Fruit fly (Drosophila melanogaster) whole organism, embryonic: ENCODE measurements around the gene Ctl1.

Experiments
- Bdp1 ChIP-seq: fragments of 200-800 bp; sonication (Bioruptor generic); optimal IDR thresholded peaks from 3 replicates; lab custom pipeline; 2016; ENCODE audit warnings: missing biosample characterization, missing genetic modification characterization
- CG10209 ChIP-seq: fragments of 200-800 bp; sonication (Bioruptor generic); optimal IDR thresholded peaks from 3 replicates; lab custom pipeline; 2017; ENCODE audit warnings: missing biosample characterization, mild to moderate bottlenecking, missing genetic modification characterization, missing genetic modification reagents
- CG10543 ChIP-seq: fragments of 200-800 bp; sonication (Bioruptor generic); optimal IDR thresholded peaks from 3 replicates; lab custom pipeline; 2017; ENCODE audit warnings: missing biosample characterization, mild to moderate bottlenecking, missing genetic modification characterization, moderate library complexity
- CG11247 ChIP-seq: fragments of 200-800 bp; sonication (Bioruptor generic); IDR thresholded peaks from 2 replicates; pipeline ENCODE4 v1.3.6; 2022; ENCODE audit warnings: missing biosample characterization, missing genetic modification characterization
- CG12104 ChIP-seq: fragments of 200-800 bp; sonication (Bioruptor generic); optimal IDR thresholded peaks from 3 replicates; lab custom pipeline; 2016; ENCODE audit warnings: missing biosample characterization, missing genetic modification characterization
- CG12391 ChIP-seq: fragments of 200-800 bp; sonication (Bioruptor generic); optimal IDR thresholded peaks from 3 replicates; lab custom pipeline; 2018; ENCODE audit warnings: missing biosample characterization, mild to moderate bottlenecking, missing genetic modification characterization, moderate library complexity
- CG12659 ChIP-seq: fragments of 200-800 bp; sonication (Bioruptor generic); optimal IDR thresholded peaks from 3 replicates; lab custom pipeline; 2017; ENCODE audit warnings: mild to moderate bottlenecking, missing biosample characterization, missing genetic modification reagents, missing genetic modification characterization
- CG12769 ChIP-seq: fragments of 200-800 bp; sonication (Bioruptor generic); optimal IDR thresholded peaks from 2 replicates; lab custom pipeline; 2019; ENCODE audit warnings: missing biosample characterization, mild to moderate bottlenecking, missing genetic modification characterization, moderate library complexity
- CG13123 ChIP-seq: fragments of 200-800 bp; sonication (Bioruptor generic); optimal IDR thresholded peaks from 2 replicates; lab custom pipeline; 2016; ENCODE audit warnings: missing biosample characterization, missing genetic modification characterization
- CG14965 ChIP-seq: fragments of 200-800 bp; sonication (Bioruptor generic); optimal IDR thresholded peaks from 2 replicates; lab custom pipeline; 2016; ENCODE audit warnings: missing biosample characterization, missing genetic modification characterization, borderline replicate concordance
- CG15479 ChIP-seq: fragments of 200-800 bp; sonication (Bioruptor generic); optimal IDR thresholded peaks from 3 replicates; lab custom pipeline; 2019; ENCODE audit warnings: missing biosample characterization, mild to moderate bottlenecking, missing genetic modification characterization, moderate library complexity
- CG17385 ChIP-seq: fragments of 200-800 bp; sonication (Bioruptor generic); optimal IDR thresholded peaks from 3 replicates; lab custom pipeline; 2018; ENCODE audit warnings: missing biosample characterization, mild to moderate bottlenecking, missing genetic modification characterization
- CG31441 ChIP-seq: fragments of 200-800 bp; sonication (Bioruptor generic); IDR thresholded peaks from 2 replicates; pipeline ENCODE4 v1.3.6; 2022; ENCODE audit warnings: missing biosample characterization, missing genetic modification characterization
- CG3838 ChIP-seq: fragments of 200-800 bp; sonication (Bioruptor generic); optimal IDR thresholded peaks from 3 replicates; lab custom pipeline; 2016; ENCODE audit warnings: missing biosample characterization, missing genetic modification characterization
- CG4854 ChIP-seq: fragments of 200-800 bp; sonication (Bioruptor generic); optimal IDR thresholded peaks from 2 replicates; lab custom pipeline; 2016; ENCODE audit warnings: missing biosample characterization, missing genetic modification characterization, inconsistent platforms
- CG7372 ChIP-seq: fragments of 200-800 bp; sonication (Bioruptor generic); IDR thresholded peaks from 2 replicates; pipeline ENCODE4 v1.3.6; 2022; ENCODE audit warnings: missing biosample characterization, missing genetic modification characterization
- CG7839 ChIP-seq: fragments of 200-800 bp; sonication (Bioruptor generic); optimal IDR thresholded peaks from 3 replicates; lab custom pipeline; 2018; ENCODE audit warnings: missing biosample characterization, mild to moderate bottlenecking, missing genetic modification characterization, moderate library complexity
- CG9817 ChIP-seq: fragments of 200-800 bp; sonication (Bioruptor generic); optimal IDR thresholded peaks from 2 replicates; lab custom pipeline; 2018; ENCODE audit warnings: missing biosample characterization, mild to moderate bottlenecking, missing genetic modification characterization, moderate library complexity
- CHES-1-like ChIP-seq: fragments of 200-800 bp; sonication (Bioruptor generic); optimal IDR thresholded peaks from 2 replicates; lab custom pipeline; 2016; ENCODE audit warnings: missing biosample characterization, missing genetic modification characterization
- Dip3 ChIP-seq: fragments of 200-800 bp; sonication (Bioruptor generic); optimal IDR thresholded peaks from 3 replicates; lab custom pipeline; 2016; ENCODE audit warnings: missing biosample characterization, missing genetic modification characterization
- Elba2 ChIP-seq: fragments of 200-800 bp; sonication (Bioruptor generic); optimal IDR thresholded peaks from 3 replicates; lab custom pipeline; 2016; ENCODE audit warnings: missing biosample characterization, missing genetic modification characterization
- Ets65A ChIP-seq: fragments of 200-800 bp; sonication (Bioruptor generic); peaks from one replicate; lab custom pipeline; 2016; ENCODE audit warnings: missing biosample characterization, missing genetic modification characterization
- HmgZ ChIP-seq: fragments of 200-800 bp; sonication (Bioruptor generic); optimal IDR thresholded peaks from 2 replicates; lab custom pipeline; 2018; ENCODE audit warnings: missing biosample characterization, mild to moderate bottlenecking, missing genetic modification characterization
- Lhr ChIP-seq: fragments of 200-800 bp; sonication (Bioruptor generic); optimal IDR thresholded peaks from 3 replicates; lab custom pipeline; 2017; ENCODE audit warnings: mild to moderate bottlenecking, missing biosample characterization, missing genetic modification reagents, missing genetic modification characterization
- Mad ChIP-seq: fragments of 200-800 bp; sonication (Bioruptor generic); optimal IDR thresholded peaks from 2 replicates; lab custom pipeline; 2016; ENCODE audit warnings: missing biosample characterization, missing genetic modification characterization
- Max ChIP-seq: fragments of 200-800 bp; sonication (Bioruptor generic); optimal IDR thresholded peaks from 2 replicates; lab custom pipeline; 2016; ENCODE audit warnings: missing biosample characterization, mild to moderate bottlenecking, missing genetic modification characterization
- Nf-YC ChIP-seq: fragments of 200-800 bp; optimal IDR thresholded peaks from 3 replicates; lab custom pipeline; 2019; ENCODE audit warnings: missing biosample characterization, mild to moderate bottlenecking, missing genetic modification characterization, moderate library complexity
- NfI ChIP-seq: fragments of 200-800 bp; sonication (Bioruptor generic); optimal IDR thresholded peaks from 3 replicates; lab custom pipeline; 2018; ENCODE audit warnings: missing biosample characterization, mild to moderate bottlenecking, missing genetic modification characterization, moderate library complexity
- Oli ChIP-seq: fragments of 200-800 bp; sonication (Bioruptor generic); optimal IDR thresholded peaks from 2 replicates; lab custom pipeline; 2018; ENCODE audit warnings: missing biosample characterization, mild to moderate bottlenecking, missing genetic modification characterization, moderate library complexity
- Rx ChIP-seq: fragments of 200-800 bp; sonication (Bioruptor generic); IDR thresholded peaks from 2 replicates; pipeline ENCODE4 v1.3.6; 2022; ENCODE audit warnings: missing biosample characterization, missing genetic modification characterization
- Scr ChIP-seq: fragments of 200-800 bp; sonication (Bioruptor generic); IDR thresholded peaks from 2 replicates; pipeline ENCODE4 v1.3.6; 2022; ENCODE audit warnings: missing biosample characterization, missing genetic modification characterization; ENCODE audit not compliant: partially characterized antibody
- TFAM ChIP-seq: fragments of 200-800 bp; sonication (Bioruptor generic); optimal IDR thresholded peaks from 2 replicates; lab custom pipeline; 2017; ENCODE audit warnings: missing biosample characterization, missing genetic modification characterization, inconsistent platforms
- Trl ChIP-seq, 3 experiments: fragments of >200 bp in 2 of 3; fragments of 200-800 bp in 1 of 3; sonication (Bioruptor generic) in 1 of 3; optimal IDR thresholded peaks; 2 replicates in 1 of 3; 3 replicates in 2 of 3; lab custom pipeline; 2016 to 2017; ENCODE audit warnings: missing biosample characterization in 1 of 3, missing genetic modification characterization in 1 of 3
- az2 ChIP-seq: fragments of 200-800 bp; sonication (Bioruptor generic); optimal IDR thresholded peaks from 3 replicates; lab custom pipeline; 2016; ENCODE audit warnings: missing biosample characterization, missing genetic modification characterization
- caup ChIP-seq: fragments of 200-800 bp; sonication (Bioruptor generic); optimal IDR thresholded peaks from 3 replicates; lab custom pipeline; 2017; ENCODE audit warnings: missing biosample characterization, mild to moderate bottlenecking, missing genetic modification characterization, moderate library complexity; ENCODE audit not compliant: severe bottlenecking
- chif ChIP-seq, 2 experiments: fragments of 200-800 bp; sonication (Bioruptor generic); optimal IDR thresholded peaks; 3 replicates each; lab custom pipeline; 2016; ENCODE audit warnings: missing biosample characterization in 2 of 2, missing genetic modification characterization in 2 of 2
- ci ChIP-seq: fragments of 200-800 bp; sonication (Bioruptor generic); IDR thresholded peaks from 3 replicates; pipeline ENCODE4 v1.3.6; 2022; ENCODE audit warnings: missing biosample characterization, missing genetic modification characterization
- esg ChIP-seq: fragments of 200-800 bp; sonication (Bioruptor generic); conservative IDR thresholded peaks from 2 replicates; pipeline ENCODE4 v1.3.6; 2022; ENCODE audit warnings: missing biosample characterization, missing genetic modification characterization
- exex ChIP-seq: fragments of 200-800 bp; sonication (Bioruptor generic); optimal IDR thresholded peaks from 4 replicates; lab custom pipeline; 2018; ENCODE audit warnings: missing biosample characterization, mild to moderate bottlenecking, missing genetic modification characterization, moderate library complexity
- gcm ChIP-seq: fragments of 200-800 bp; sonication (Bioruptor generic); optimal IDR thresholded peaks from 2 replicates; lab custom pipeline; 2019; ENCODE audit warnings: missing biosample characterization, mild to moderate bottlenecking, missing genetic modification characterization, moderate library complexity
- kay ChIP-seq: fragments of 200-800 bp; sonication (Bioruptor generic); optimal IDR thresholded peaks from 2 replicates; lab custom pipeline; 2016; ENCODE audit warnings: missing biosample characterization, missing genetic modification characterization
- knrl ChIP-seq: fragments of 200-800 bp; sonication (Bioruptor generic); IDR thresholded peaks from 3 replicates; pipeline ENCODE4 v1.3.6; 2022; ENCODE audit warnings: missing biosample characterization, missing genetic modification characterization; ENCODE audit not compliant: partially characterized antibody
- nerfin-1 ChIP-seq: fragments of 200-800 bp; sonication (Bioruptor generic); optimal IDR thresholded peaks from 3 replicates; lab custom pipeline; 2019; ENCODE audit warnings: missing biosample characterization, mild to moderate bottlenecking, missing genetic modification characterization, moderate library complexity
- nmo ChIP-seq: fragments of 200-800 bp; sonication (Bioruptor generic); optimal IDR thresholded peaks from 2 replicates; lab custom pipeline; 2018; ENCODE audit warnings: missing biosample characterization, mild to moderate bottlenecking, missing genetic modification characterization, moderate library complexity
- onecut ChIP-seq: fragments of 200-800 bp; sonication (Bioruptor generic); IDR thresholded peaks from 2 replicates; pipeline ENCODE4 v1.3.6; 2022; ENCODE audit warnings: missing biosample characterization, missing genetic modification characterization
- rib ChIP-seq: fragments of 200-800 bp; sonication (Bioruptor generic); IDR thresholded peaks from 2 replicates; pipeline ENCODE4 v1.3.6; 2022; ENCODE audit warnings: missing biosample characterization, missing genetic modification characterization
- sens ChIP-seq: fragments of 200-800 bp; sonication (Bioruptor generic); peaks from one replicate; lab custom pipeline; 2016; ENCODE audit warnings: missing biosample characterization, missing genetic modification characterization
- slbo ChIP-seq: fragments of 200-800 bp; sonication (Bioruptor generic); IDR thresholded peaks from 2 replicates; pipeline ENCODE4 v1.3.6; 2022; ENCODE audit warnings: missing biosample characterization, missing genetic modification characterization
- tna ChIP-seq: fragments of 200-800 bp; sonication (Bioruptor generic); IDR thresholded peaks from 2 replicates; pipeline ENCODE4 v1.3.6; 2022; ENCODE audit warnings: missing biosample characterization, missing genetic modification characterization; ENCODE audit not compliant: partially characterized antibody
- usp ChIP-seq: fragments of >200 bp; optimal IDR thresholded peaks from 2 replicates; lab custom pipeline; 2017; ENCODE audit warnings: missing biosample characterization, missing genetic modification characterization
- yki ChIP-seq: fragments of >200 bp; optimal IDR thresholded peaks from 3 replicates; lab custom pipeline; 2018

The Ctl1 gene

DNA sequence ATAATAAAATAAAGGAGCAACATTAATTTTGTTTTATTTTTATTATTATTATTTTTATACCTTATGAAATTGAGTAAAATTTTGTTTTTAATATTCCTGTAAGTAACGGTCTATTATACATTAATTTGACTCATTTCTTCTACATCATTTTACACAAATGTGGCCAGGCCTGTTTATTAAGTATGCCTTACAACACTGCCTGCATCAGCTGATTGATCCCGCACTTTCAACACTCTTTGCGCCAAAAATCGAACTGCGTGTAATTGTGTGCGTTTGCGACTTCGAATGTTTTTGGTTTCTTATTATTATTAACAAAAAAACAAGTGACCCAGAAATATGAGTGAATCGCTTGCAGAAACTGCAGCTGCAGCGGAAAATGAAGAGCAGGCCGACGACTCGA lies 35.5 kb downstream of the Ctl1 start, which contains the start of gene Claspin (continued):
- no peak for TF ChIP-seq nerfin-1 (tag; lab: Kevin White, UChicago)
- no peak for TF ChIP-seq CG12104 (GFP tag; lab: Kevin White, UChicago)
- peak; percentile 39 for TF ChIP-seq Bdp1 (GFP tag; lab: Kevin White, UChicago)
- TF ChIP-seq Max (GFP tag; lab: Kevin White, UChicago): peak; percentile 19
- TF ChIP-seq CG13123 (GFP tag; lab: Kevin White, UChicago): peak; percentile 18
- peak; percentile 29; the same call in 1 of the 3 replicates for TF ChIP-seq knrl (GFP tag; lab: Robert Waterston, UW)
- peak; percentile 44 for TF ChIP-seq nmo
- no peak for TF ChIP-seq tna (GFP tag; lab: Robert Waterston, UW)
- TF ChIP-seq Nf-YC (tag; lab: Kevin White, UChicago): peak; percentile 9
- peak; percentile 40 for TF ChIP-seq CG12391 (tag; lab: Kevin White, UChicago)
- no peak for TF ChIP-seq CG10543 (GFP tag; lab: Kevin White, UChicago)
- TF ChIP-seq CG15479 (GFP tag; lab: Kevin White, UChicago): no peak
- peak; percentile 32 for TF ChIP-seq kay
- peak; percentile 47 for TF ChIP-seq CHES-1-like (GFP tag; lab: Kevin White, UChicago)
- TF ChIP-seq az2 (GFP tag; lab: Kevin White, UChicago): no peak
- TF ChIP-seq HmgZ: peak; percentile 88
- peak; percentile 40 to 43 for TF ChIP-seq chif (GFP tag; optimal IDR thresholded peaks at IDR 0.05; lab: Kevin White, UChicago)
- no peak for TF ChIP-seq TFAM
- no peak for TF ChIP-seq CG3838
- no peak for TF ChIP-seq CG7839 (tag; lab: Kevin White, UChicago)
- peak; percentile 42 for TF ChIP-seq Elba2
- peak; percentile 31 for TF ChIP-seq CG17385 (GFP tag; lab: Kevin White, UChicago)
- peak; percentile 58 for TF ChIP-seq Dip3
- TF ChIP-seq gcm (GFP tag; lab: Kevin White, UChicago): peak; percentile 94
- TF ChIP-seq Scr: no peak
- no peak for TF ChIP-seq onecut
- peak; percentile 66 for TF ChIP-seq CG12659
- TF ChIP-seq CG31441: no peak
- TF ChIP-seq Trl (optimal IDR thresholded peaks at IDR 0.05; lab: Kevin White, UChicago): no peak
- peak; percentile 24 for TF ChIP-seq Trl (GFP tag; optimal IDR thresholded peaks at IDR 0.05; lab: Kevin White, UChicago)
- TF ChIP-seq ci (GFP tag; lab: Robert Waterston, UW): peak; percentile 14; the same call in 1 of the 3 replicates
- TF ChIP-seq CG9817 (tag; lab: Kevin White, UChicago): peak; percentile 38
- no peak for TF ChIP-seq usp (GFP tag; lab: Kevin White, UChicago)
- TF ChIP-seq Ets65A (GFP tag; lab: Kevin White, UChicago): peak; percentile 96
- peak; percentile 66 for TF ChIP-seq Lhr
- TF ChIP-seq yki (lab: Kevin White, UChicago): no peak
- TF ChIP-seq CG4854 (GFP tag; lab: Kevin White, UChicago): peak; percentile 5
- no peak for TF ChIP-seq Rx (GFP tag; lab: Robert Waterston, UW)
- TF ChIP-seq NfI (GFP tag; lab: Kevin White, UChicago): peak; percentile 63
- TF ChIP-seq CG12769: peak; percentile 60
- no peak for TF ChIP-seq CG11247 (GFP tag; lab: Robert Waterston, UW)
- TF ChIP-seq Mad (GFP tag; lab: Kevin White, UChicago): peak; percentile 54
- TF ChIP-seq sens (GFP tag; lab: Kevin White, UChicago): peak; percentile 88
- no peak for TF ChIP-seq Oli (tag; lab: Kevin White, UChicago)
- peak; percentile 14 for TF ChIP-seq exex
- peak; percentile 54 for TF ChIP-seq CG10209
- TF ChIP-seq caup (GFP tag; lab: Kevin White, UChicago): peak; percentile 58
- no peak for TF ChIP-seq CG14965 (GFP tag; lab: Kevin White, UChicago)
- TF ChIP-seq esg (GFP tag; lab: Robert Waterston, UW): no peak
- TF ChIP-seq rib (GFP tag; lab: Robert Waterston, UW): no peak
- no peak for TF ChIP-seq CG7372 (GFP tag; lab: Robert Waterston, UW)
- peak; percentile 72 for TF ChIP-seq slbo
